Fruit fly (Drosophila melanogaster) whole organism, pupa: ENCODE results near the gene pcm.

Experiments used
- CG12605 ChIP-seq: fragments of 200-800 bp; sonication (Bioruptor generic); IDR thresholded peaks from 2 replicates; pipeline ENCODE4 v1.3.6; 2022; ENCODE audit warnings: missing biosample characterization, missing genetic modification characterization
- CG17806 ChIP-seq: fragments of 200-800 bp; sonication (Bioruptor generic); optimal IDR thresholded peaks from 2 replicates; lab custom pipeline; 2018; ENCODE audit warnings: missing biosample characterization, mild to moderate bottlenecking, missing genetic modification characterization, moderate library complexity
- CG32121 ChIP-seq: fragments of 200-800 bp; sonication (Bioruptor generic); IDR thresholded peaks from 2 replicates; pipeline ENCODE4 v1.3.6; 2022; ENCODE audit warnings: missing biosample characterization, missing genetic modification characterization
- CG34367 ChIP-seq: fragments of 200-800 bp; sonication (Bioruptor generic); optimal IDR thresholded peaks from 2 replicates; lab custom pipeline; 2018; ENCODE audit warnings: missing biosample characterization, mild to moderate bottlenecking, missing genetic modification characterization
- CG4496 ChIP-seq: fragments of 200-800 bp; sonication (Bioruptor generic); IDR thresholded peaks from 3 replicates; pipeline ENCODE4 v1.3.6; 2022; ENCODE audit warnings: missing biosample characterization, missing genetic modification characterization
- CG8159 ChIP-seq: fragments of 200-800 bp; sonication (Bioruptor generic); optimal IDR thresholded peaks from 3 replicates; lab custom pipeline; 2018; ENCODE audit warnings: missing biosample characterization, mild to moderate bottlenecking, missing genetic modification characterization, moderate library complexity
- D1 ChIP-seq: fragments of 200-800 bp; sonication (Bioruptor generic); optimal IDR thresholded peaks from 2 replicates; lab custom pipeline; 2018; ENCODE audit warnings: missing biosample characterization, mild to moderate bottlenecking, missing genetic modification characterization, moderate library complexity
- EcR ChIP-seq: fragments of 200-800 bp; sonication (Bioruptor generic); optimal IDR thresholded peaks from 3 replicates; lab custom pipeline; 2019; ENCODE audit warnings: missing biosample characterization, missing genetic modification characterization, mild to moderate bottlenecking, moderate library complexity, missing genetic modification reagents
- Snoo ChIP-seq: fragments of 200-800 bp; sonication (Bioruptor generic); optimal IDR thresholded peaks from 3 replicates; lab custom pipeline; 2017; ENCODE audit warnings: missing biosample characterization, mild to moderate bottlenecking, missing genetic modification characterization, inconsistent platforms
- gl ChIP-seq: fragments of 200-800 bp; sonication (Bioruptor generic); optimal IDR thresholded peaks from 2 replicates; lab custom pipeline; 2018; ENCODE audit warnings: missing biosample characterization, mild to moderate bottlenecking, missing genetic modification characterization
- rn ChIP-seq: fragments of 200-800 bp; sonication (Bioruptor generic); IDR thresholded peaks from 2 replicates; pipeline ENCODE4 v1.3.6; 2022; ENCODE audit warnings: missing biosample characterization, missing genetic modification characterization

DNA sequence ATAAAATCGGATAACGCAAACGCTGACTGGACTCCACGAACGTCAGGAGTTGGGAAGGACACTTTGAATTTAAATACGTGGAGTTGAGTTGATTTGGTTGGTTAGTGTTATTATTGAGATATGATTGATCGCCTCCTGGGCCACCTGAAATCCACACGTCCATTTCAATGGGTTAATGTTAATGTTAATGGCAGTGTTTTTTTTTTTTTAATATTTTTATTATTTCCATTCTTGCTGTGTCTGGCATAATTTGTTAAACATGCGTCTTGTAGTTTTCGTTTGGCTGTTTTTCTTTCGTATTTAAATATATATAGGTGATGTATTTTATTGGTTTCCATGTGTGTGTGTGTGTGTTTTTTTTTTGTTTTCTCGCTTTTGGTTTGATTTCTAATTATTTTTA is 39.8 kb upstream of the pcm start, which contains the start of gene CG12231:
- TF ChIP-seq rn (GFP tag; lab: Robert Waterston, UW) (no peak), CG32121 (GFP tag; lab: Robert Waterston, UW) (no peak), Snoo (tag; lab: Kevin White, UChicago) (no peak), CG12605 (GFP tag; lab: Robert Waterston, UW) (no peak), D1 (tag; lab: Kevin White, UChicago) (no peak), CG8159 (no peak), CG17806 (tag; lab: Kevin White, UChicago) (no peak), CG4496 (no peak), EcR (GFP tag; lab: Kevin White, UChicago) (no peak), CG34367 (tag; lab: Kevin White, UChicago) (no peak), gl (tag; lab: Kevin White, UChicago) (no peak)
